Fruit fly (Drosophila melanogaster) whole organism, embryonic: ENCODE data around the gene CG16953.
A peak's percentile ranks its signal among the peaks of the same experiment; 100 is the strongest.

Experiments
- Aef1 ChIP-seq: fragments of 200-800 bp; sonication (Bioruptor generic); IDR thresholded peaks from 3 replicates; pipeline ENCODE4 v1.3.6; 2022; ENCODE audit warnings: missing biosample characterization, missing genetic modification characterization
- CG11247 ChIP-seq: fragments of 200-800 bp; sonication (Bioruptor generic); IDR thresholded peaks from 2 replicates; pipeline ENCODE4 v1.3.6; 2022; ENCODE audit warnings: missing biosample characterization, missing genetic modification characterization
- CG13287 ChIP-seq: fragments of 200-800 bp; sonication (Bioruptor generic); IDR thresholded peaks from 2 replicates; pipeline ENCODE4 v1.3.6; 2022; ENCODE audit warnings: missing biosample characterization, missing genetic modification characterization; ENCODE audit not compliant: partially characterized antibody
- CG13624 ChIP-seq: fragments of 200-800 bp; sonication (Bioruptor generic); optimal IDR thresholded peaks from 2 replicates; lab custom pipeline; 2016; ENCODE audit warnings: missing biosample characterization, missing genetic modification characterization
- CG14441 ChIP-seq: fragments of 200-800 bp; sonication (Bioruptor generic); IDR thresholded peaks from 2 replicates; pipeline ENCODE4 v1.3.6; 2022; ENCODE audit warnings: missing biosample characterization, missing genetic modification characterization
- CG15514 ChIP-seq: fragments of 200-800 bp; sonication (Bioruptor generic); optimal IDR thresholded peaks from 3 replicates; lab custom pipeline; 2017; ENCODE audit warnings: missing biosample characterization, missing genetic modification characterization, mild to moderate bottlenecking, moderate library complexity, missing genetic modification reagents
- CG17359 ChIP-seq: fragments of 200-800 bp; sonication (Bioruptor generic); optimal IDR thresholded peaks from 3 replicates; lab custom pipeline; 2018; ENCODE audit warnings: missing biosample characterization, mild to moderate bottlenecking, missing genetic modification characterization, moderate library complexity
- CG17568 ChIP-seq: fragments of 200-800 bp; sonication (Bioruptor generic); optimal IDR thresholded peaks from 2 replicates; lab custom pipeline; 2018; ENCODE audit warnings: missing biosample characterization, mild to moderate bottlenecking, missing genetic modification characterization, moderate library complexity
- CG2116 ChIP-seq: fragments of 200-800 bp; sonication (Bioruptor generic); optimal IDR thresholded peaks from 3 replicates; lab custom pipeline; 2018; ENCODE audit warnings: missing biosample characterization, mild to moderate bottlenecking, missing genetic modification characterization
- CG34224 ChIP-seq: fragments of 200-800 bp; sonication (Bioruptor generic); IDR thresholded peaks from 3 replicates; pipeline ENCODE4 v1.3.6; 2022; ENCODE audit warnings: missing biosample characterization, missing genetic modification characterization; ENCODE audit not compliant: partially characterized antibody
- CG34376 ChIP-seq: fragments of 200-800 bp; sonication (Bioruptor generic); optimal IDR thresholded peaks from 2 replicates; lab custom pipeline; 2018; ENCODE audit warnings: missing biosample characterization, mild to moderate bottlenecking, missing genetic modification characterization
- CG34422 ChIP-seq: fragments of 200-800 bp; sonication (Bioruptor generic); IDR thresholded peaks from 3 replicates; pipeline ENCODE4 v1.3.6; 2022; ENCODE audit warnings: missing biosample characterization, missing genetic modification characterization
- CG3726 ChIP-seq: fragments of 200-800 bp; sonication (Bioruptor generic); IDR thresholded peaks from 3 replicates; pipeline ENCODE4, ENCODE4 v1.3.6; 2022; ENCODE audit warnings: missing biosample characterization, missing genetic modification characterization
- CG4360 ChIP-seq: fragments of 200-800 bp; sonication (Bioruptor generic); IDR thresholded peaks from 2 replicates; pipeline ENCODE4 v1.3.6; 2022; ENCODE audit warnings: missing biosample characterization, missing genetic modification characterization
- CG5953 ChIP-seq: fragments of 200-800 bp; sonication (Bioruptor generic); IDR thresholded peaks from 2 replicates; pipeline ENCODE4 v1.3.6; 2022; ENCODE audit warnings: missing biosample characterization, missing genetic modification characterization
- CG6254 ChIP-seq: fragments of 200-800 bp; sonication (Bioruptor generic); optimal IDR thresholded peaks from 3 replicates; lab custom pipeline; 2017; ENCODE audit warnings: mild to moderate bottlenecking, missing biosample characterization, missing genetic modification reagents, missing genetic modification characterization
- CG6272 ChIP-seq: fragments of 200-800 bp; sonication (Bioruptor generic); IDR thresholded peaks from 2 replicates; pipeline ENCODE4 v1.3.6; 2022; ENCODE audit warnings: missing biosample characterization, missing genetic modification characterization
- CG7928 ChIP-seq: fragments of 200-800 bp; sonication (Bioruptor generic); optimal IDR thresholded peaks from 2 replicates; lab custom pipeline; 2017; ENCODE audit warnings: missing biosample characterization, mild to moderate bottlenecking, missing genetic modification characterization
- CG8388 ChIP-seq: fragments of 200-800 bp; sonication (Bioruptor generic); optimal IDR thresholded peaks from 2 replicates; lab custom pipeline; 2019; ENCODE audit warnings: missing biosample characterization, mild to moderate bottlenecking, missing genetic modification characterization, moderate library complexity
- CrebB ChIP-seq: fragments of 200-800 bp; sonication (Bioruptor generic); optimal IDR thresholded peaks from 3 replicates; lab custom pipeline; 2018; ENCODE audit warnings: missing biosample characterization, mild to moderate bottlenecking, missing genetic modification characterization
- Dad ChIP-seq: fragments of 200-800 bp; sonication (Bioruptor generic); optimal IDR thresholded peaks from 3 replicates; lab custom pipeline; 2016; ENCODE audit warnings: missing biosample characterization, missing genetic modification characterization
- Dfd ChIP-seq, 2 experiments: fragments of >200 bp; optimal IDR thresholded peaks; 2 replicates each; lab custom pipeline; 2017; ENCODE audit warnings: missing biosample characterization in 2 of 2, missing genetic modification characterization in 2 of 2
- E2f1 ChIP-seq: fragments of 200-800 bp; sonication (Bioruptor generic); IDR thresholded peaks from 2 replicates; pipeline ENCODE4 v1.3.6; 2022; ENCODE audit warnings: missing biosample characterization, missing genetic modification characterization
- Ets65A ChIP-seq: fragments of 200-800 bp; sonication (Bioruptor generic); peaks from one replicate; lab custom pipeline; 2016; ENCODE audit warnings: missing biosample characterization, missing genetic modification characterization
- HLH4C ChIP-seq: fragments of 200-800 bp; sonication (Bioruptor generic); IDR thresholded peaks from 3 replicates; pipeline ENCODE4 v1.3.6; 2022; ENCODE audit warnings: missing biosample characterization, missing genetic modification characterization; ENCODE audit not compliant: partially characterized antibody
- Hmr ChIP-seq: fragments of 200-800 bp; sonication (Bioruptor generic); optimal IDR thresholded peaks from 3 replicates; lab custom pipeline; 2017; ENCODE audit warnings: mild to moderate bottlenecking, missing biosample characterization, missing genetic modification reagents, missing genetic modification characterization
- Jarid2 ChIP-seq: fragments of 200-800 bp; sonication (Bioruptor generic); optimal IDR thresholded peaks from 3 replicates; lab custom pipeline; 2017; ENCODE audit warnings: mild to moderate bottlenecking, missing biosample characterization, missing genetic modification reagents, missing genetic modification characterization
- Mad ChIP-seq: fragments of 200-800 bp; sonication (Bioruptor generic); optimal IDR thresholded peaks from 2 replicates; lab custom pipeline; 2016; ENCODE audit warnings: missing biosample characterization, missing genetic modification characterization
- Ptx1 ChIP-seq: fragments of 200-800 bp; sonication (Bioruptor generic); IDR thresholded peaks from 2 replicates; pipeline ENCODE4 v1.3.6; 2022; ENCODE audit warnings: missing biosample characterization, missing genetic modification characterization
- Side ChIP-seq: fragments of 200-800 bp; sonication (Bioruptor generic); optimal IDR thresholded peaks from 2 replicates; lab custom pipeline; 2016; ENCODE audit warnings: missing biosample characterization, missing genetic modification characterization
- Six4 ChIP-seq: fragments of 200-800 bp; sonication (Bioruptor generic); optimal IDR thresholded peaks from 2 replicates; lab custom pipeline; 2016; ENCODE audit warnings: missing biosample characterization, missing genetic modification characterization
- Trl ChIP-seq, 3 experiments: fragments of >200 bp in 2 of 3; fragments of 200-800 bp in 1 of 3; sonication (Bioruptor generic) in 1 of 3; optimal IDR thresholded peaks; 2 replicates in 1 of 3; 3 replicates in 2 of 3; lab custom pipeline; 2016 to 2017; ENCODE audit warnings: missing biosample characterization in 1 of 3, missing genetic modification characterization in 1 of 3
- al ChIP-seq: fragments of 200-800 bp; sonication (Bioruptor generic); IDR thresholded peaks from 2 replicates; pipeline ENCODE4 v1.3.6; 2022; ENCODE audit warnings: missing biosample characterization, missing genetic modification characterization
- ash1 ChIP-seq: fragments of 200-800 bp; sonication (Bioruptor generic); optimal IDR thresholded peaks from 2 replicates; lab custom pipeline; 2018; ENCODE audit warnings: missing biosample characterization, mild to moderate bottlenecking, missing genetic modification characterization
- az2 ChIP-seq: fragments of 200-800 bp; sonication (Bioruptor generic); optimal IDR thresholded peaks from 3 replicates; lab custom pipeline; 2016; ENCODE audit warnings: missing biosample characterization, missing genetic modification characterization
- chif ChIP-seq, 2 experiments: fragments of 200-800 bp; sonication (Bioruptor generic); optimal IDR thresholded peaks; 3 replicates each; lab custom pipeline; 2016; ENCODE audit warnings: missing biosample characterization in 2 of 2, missing genetic modification characterization in 2 of 2
- chinmo ChIP-seq: fragments of 200-800 bp; sonication (Bioruptor generic); IDR thresholded peaks from 4 replicates; pipeline ENCODE4 v1.3.6; 2022; ENCODE audit warnings: missing biosample characterization, missing genetic modification characterization; ENCODE audit not compliant: partially characterized antibody
- chn ChIP-seq: fragments of 200-800 bp; sonication (Bioruptor generic); optimal IDR thresholded peaks from 2 replicates; lab custom pipeline; 2016; ENCODE audit warnings: missing biosample characterization, missing genetic modification characterization
- corto ChIP-seq: fragments of 200-800 bp; sonication (Bioruptor generic); optimal IDR thresholded peaks from 2 replicates; lab custom pipeline; 2016; ENCODE audit warnings: missing biosample characterization, mild to moderate bottlenecking, missing genetic modification characterization, moderate library complexity
- da ChIP-seq: fragments of 200-800 bp; sonication (Bioruptor generic); optimal IDR thresholded peaks from 2 replicates; lab custom pipeline; 2016; ENCODE audit warnings: missing biosample characterization, missing genetic modification characterization
- gsb ChIP-seq: fragments of 200-800 bp; sonication (Bioruptor generic); IDR thresholded peaks from 2 replicates; pipeline ENCODE4 v1.3.6; 2022; ENCODE audit warnings: missing biosample characterization, missing genetic modification characterization
- her ChIP-seq: fragments of 200-800 bp; sonication (Bioruptor generic); optimal IDR thresholded peaks from 2 replicates; lab custom pipeline; 2016; ENCODE audit warnings: missing biosample characterization, missing genetic modification characterization
- nau ChIP-seq: fragments of 200-800 bp; sonication (Bioruptor generic); optimal IDR thresholded peaks from 3 replicates; lab custom pipeline; 2017; ENCODE audit warnings: missing biosample characterization, mild to moderate bottlenecking, missing genetic modification characterization, missing genetic modification reagents
- nom ChIP-seq: fragments of 200-800 bp; sonication (Bioruptor generic); optimal IDR thresholded peaks from 2 replicates; lab custom pipeline; 2017; ENCODE audit warnings: missing biosample characterization, missing genetic modification characterization, mild to moderate bottlenecking, moderate library complexity, missing genetic modification reagents
- oc ChIP-seq: fragments of 200-800 bp; sonication (Bioruptor generic); optimal IDR thresholded peaks from 2 replicates; lab custom pipeline; 2018; ENCODE audit warnings: missing biosample characterization, mild to moderate bottlenecking, missing genetic modification characterization, moderate library complexity
- pan ChIP-seq, 4 experiments: fragments of >200 bp in 3 of 4; fragments of 200-800 bp in 1 of 4; sonication (Bioruptor generic) in 1 of 4; optimal IDR thresholded peaks in 3 of 4; IDR thresholded peaks in 1 of 4; 2 replicates each; pipeline versions ENCODE4 v1.3.6 to Lab custom; 2017 to 2022; ENCODE audit warnings: missing biosample characterization in 2 of 4, missing genetic modification characterization in 2 of 4, mixed read lengths in 1 of 4
- phol ChIP-seq: fragments of 200-800 bp; sonication (Bioruptor generic); optimal IDR thresholded peaks from 3 replicates; lab custom pipeline; 2018; ENCODE audit warnings: missing biosample characterization, mild to moderate bottlenecking, missing genetic modification characterization, moderate library complexity
- pita ChIP-seq: fragments of 200-800 bp; sonication (Bioruptor generic); optimal IDR thresholded peaks from 2 replicates; lab custom pipeline; 2017; ENCODE audit warnings: missing biosample characterization, mild to moderate bottlenecking, missing genetic modification characterization
- pzg ChIP-seq: fragments of 200-800 bp; sonication (Bioruptor generic); optimal IDR thresholded peaks from 3 replicates; lab custom pipeline; 2018; ENCODE audit warnings: missing biosample characterization, mild to moderate bottlenecking, missing genetic modification characterization, moderate library complexity
- tna ChIP-seq: fragments of 200-800 bp; sonication (Bioruptor generic); IDR thresholded peaks from 2 replicates; pipeline ENCODE4 v1.3.6; 2022; ENCODE audit warnings: missing biosample characterization, missing genetic modification characterization; ENCODE audit not compliant: partially characterized antibody

Gene CG16953

dm6 chr3R:20565546-20565948 is 20.1 kb downstream of the CG16953 start (continued):
- no peak for TF ChIP-seq CG15514 (GFP tag; lab: Kevin White, UChicago)
- TF ChIP-seq chif (GFP tag; optimal IDR thresholded peaks at IDR 0.05; lab: Kevin White, UChicago) = no peak
- TF ChIP-seq CG14441 (GFP tag; lab: Robert Waterston, UW) = no peak
- TF ChIP-seq CG34376 (GFP tag; lab: Kevin White, UChicago) = peak; percentile 17
- no peak for TF ChIP-seq CG6254
- TF ChIP-seq Ptx1 (GFP tag; lab: Robert Waterston, UW) = no peak
- no peak for TF ChIP-seq CG4360 (GFP tag; lab: Robert Waterston, UW)
- no peak for TF ChIP-seq HLH4C (GFP tag; lab: Robert Waterston, UW)
- no peak for TF ChIP-seq CG13624 (GFP tag; lab: Kevin White, UChicago)
- TF ChIP-seq pita (GFP tag; lab: Kevin White, UChicago) = no peak
- no peak for TF ChIP-seq E2f1 (GFP tag; lab: Robert Waterston, UW)
- TF ChIP-seq oc = peak; percentile 42
- no peak for TF ChIP-seq gsb (GFP tag; lab: Robert Waterston, UW)
- no peak for TF ChIP-seq CG8388 (GFP tag; lab: Kevin White, UChicago)
- TF ChIP-seq Dfd (GFP tag; optimal IDR thresholded peaks at IDR 0.05; lab: Kevin White, UChicago) = no peak
- no peak for TF ChIP-seq chn (GFP tag; lab: Kevin White, UChicago)
- TF ChIP-seq Side (GFP tag; lab: Kevin White, UChicago) = no peak
- TF ChIP-seq Hmr = no peak
- TF ChIP-seq CG6272 = no peak
- peak; percentile 54 for TF ChIP-seq nom
- no peak for TF ChIP-seq al
- peak; percentile 36; the same call in 1 of the 2 replicates for TF ChIP-seq CG13287
- TF ChIP-seq CG11247 (GFP tag; lab: Robert Waterston, UW) = no peak
- TF ChIP-seq Trl (optimal IDR thresholded peaks at IDR 0.05; lab: Kevin White, UChicago) = peak; percentile 44 to 53
- no peak for TF ChIP-seq Trl (GFP tag; optimal IDR thresholded peaks at IDR 0.05; lab: Kevin White, UChicago)
- TF ChIP-seq nau (GFP tag; lab: Kevin White, UChicago) = no peak
- no peak for TF ChIP-seq phol (tag; lab: Kevin White, UChicago)
- TF ChIP-seq CG7928 (GFP tag; lab: Kevin White, UChicago) = no peak
- TF ChIP-seq corto = peak; percentile 20
- peak; percentile 38 for TF ChIP-seq Ets65A (GFP tag; lab: Kevin White, UChicago)
- TF ChIP-seq chinmo (GFP tag; lab: Robert Waterston, UW) = peak; percentile 61; the same call in 1 of the 4 replicates
- TF ChIP-seq pzg (GFP tag; lab: Kevin White, UChicago) = no peak
- TF ChIP-seq ash1 = no peak
- TF ChIP-seq Jarid2 (GFP tag; lab: Kevin White, UChicago) = peak; percentile 58
- TF ChIP-seq Dad = no peak
- TF ChIP-seq CG34422 (GFP tag; lab: Robert Waterston, UW) = no peak
- TF ChIP-seq Aef1 (GFP tag; lab: Robert Waterston, UW) = no peak
- no peak for TF ChIP-seq pan (optimal IDR thresholded peaks at IDR 0.05; lab: Kevin White, UChicago)
- TF ChIP-seq pan (GFP tag; optimal IDR thresholded peaks at IDR 0.05 in 1 of 2, IDR thresholded peaks at IDR 0.05 in 1 of 2) = no peak
- no peak for TF ChIP-seq CG2116 (GFP tag; lab: Kevin White, UChicago)
- no peak for TF ChIP-seq her
- no peak for TF ChIP-seq tna (GFP tag; lab: Robert Waterston, UW)
- TF ChIP-seq CG17359 (tag; lab: Kevin White, UChicago) = no peak
- TF ChIP-seq CG5953 (GFP tag; lab: Robert Waterston, UW) = no peak
- TF ChIP-seq CG17568 (GFP tag; lab: Kevin White, UChicago) = no peak
- TF ChIP-seq az2 (GFP tag; lab: Kevin White, UChicago) = no peak
- TF ChIP-seq CrebB (tag; lab: Kevin White, UChicago) = no peak
- TF ChIP-seq da (GFP tag; lab: Kevin White, UChicago) = no peak
- TF ChIP-seq Six4 = no peak
- TF ChIP-seq CG3726 (GFP tag; lab: Robert Waterston, UW) = no peak
- TF ChIP-seq CG34224 (GFP tag; lab: Robert Waterston, UW) = no peak
- TF ChIP-seq Mad (GFP tag; lab: Kevin White, UChicago) = no peak
